Fruit fly (Drosophila melanogaster) whole organism, embryonic: ENCODE results near the gene Nasp.
A peak's percentile ranks its signal among the peaks of the same experiment; 100 is the strongest.

Experiments used
- CG10209 ChIP-seq: fragments of 200-800 bp; sonication (Bioruptor generic); optimal IDR thresholded peaks from 3 replicates; lab custom pipeline; 2017; ENCODE audit warnings: missing biosample characterization, mild to moderate bottlenecking, missing genetic modification characterization, missing genetic modification reagents
- CG10959 ChIP-seq: fragments of 200-800 bp; sonication (Bioruptor generic); IDR thresholded peaks from 2 replicates; pipeline ENCODE4 v1.3.6; 2022; ENCODE audit warnings: missing biosample characterization, missing genetic modification characterization
- CG11085 ChIP-seq: fragments of 200-800 bp; sonication (Bioruptor generic); IDR thresholded peaks from 2 replicates; pipeline ENCODE4 v1.3.6; 2022; ENCODE audit warnings: missing biosample characterization, missing genetic modification characterization
- CG11093 ChIP-seq: fragments of 200-800 bp; sonication (Bioruptor generic); IDR thresholded peaks from 3 replicates; pipeline ENCODE4 v1.3.6; 2022; ENCODE audit warnings: missing biosample characterization, missing genetic modification characterization
- CG11696 ChIP-seq: fragments of 200-800 bp; sonication (Bioruptor generic); IDR thresholded peaks from 2 replicates; pipeline ENCODE4 v1.3.6; 2022; ENCODE audit warnings: missing biosample characterization, missing genetic modification characterization
- CG13287 ChIP-seq: fragments of 200-800 bp; sonication (Bioruptor generic); IDR thresholded peaks from 2 replicates; pipeline ENCODE4 v1.3.6; 2022; ENCODE audit warnings: missing biosample characterization, missing genetic modification characterization; ENCODE audit not compliant: partially characterized antibody
- CG14014 ChIP-seq: fragments of 200-800 bp; sonication (Bioruptor generic); IDR thresholded peaks from 2 replicates; pipeline ENCODE4 v1.3.6; 2022; ENCODE audit warnings: missing biosample characterization, missing genetic modification characterization
- CG17802 ChIP-seq: fragments of 200-800 bp; sonication (Bioruptor generic); optimal IDR thresholded peaks from 2 replicates; lab custom pipeline; 2018; ENCODE audit warnings: missing biosample characterization, mild to moderate bottlenecking, missing genetic modification characterization, moderate library complexity
- CG2199 ChIP-seq: fragments of 200-800 bp; sonication (Bioruptor generic); IDR thresholded peaks from 3 replicates; pipeline ENCODE4 v1.3.6; 2022; ENCODE audit warnings: missing biosample characterization, missing genetic modification characterization
- CG2889 ChIP-seq: fragments of 200-800 bp; sonication (Bioruptor generic); IDR thresholded peaks from 3 replicates; pipeline ENCODE4 v1.3.6; 2022; ENCODE audit warnings: missing biosample characterization, missing genetic modification characterization
- CG32767 ChIP-seq: fragments of 200-800 bp; sonication (Bioruptor generic); IDR thresholded peaks from 2 replicates; pipeline ENCODE4 v1.3.6; 2022; ENCODE audit warnings: missing biosample characterization, missing genetic modification characterization
- CG3281 ChIP-seq: fragments of 200-800 bp; sonication (Bioruptor generic); optimal IDR thresholded peaks from 3 replicates; lab custom pipeline; 2017; ENCODE audit warnings: missing biosample characterization, mild to moderate bottlenecking, missing genetic modification characterization
- CG33213 ChIP-seq: fragments of 200-800 bp; sonication (Bioruptor generic); optimal IDR thresholded peaks from 3 replicates; lab custom pipeline; 2016; ENCODE audit warnings: missing biosample characterization, missing genetic modification characterization
- CG3847 ChIP-seq: fragments of 200-800 bp; sonication (Bioruptor generic); IDR thresholded peaks from 2 replicates; pipeline ENCODE4 v1.3.6; 2022; ENCODE audit warnings: missing biosample characterization, missing genetic modification characterization
- CG5953 ChIP-seq: fragments of 200-800 bp; sonication (Bioruptor generic); IDR thresholded peaks from 2 replicates; pipeline ENCODE4 v1.3.6; 2022; ENCODE audit warnings: missing biosample characterization, missing genetic modification characterization
- CG6654 ChIP-seq: fragments of 200-800 bp; sonication (Bioruptor generic); optimal IDR thresholded peaks from 2 replicates; lab custom pipeline; 2017; ENCODE audit warnings: missing biosample characterization, mild to moderate bottlenecking, missing genetic modification characterization
- CG6683 ChIP-seq: fragments of 200-800 bp; sonication (Bioruptor generic); optimal IDR thresholded peaks from 2 replicates; lab custom pipeline; 2017; ENCODE audit warnings: missing biosample characterization, mild to moderate bottlenecking, missing genetic modification characterization, missing genetic modification reagents
- CG6689 ChIP-seq: fragments of 200-800 bp; sonication (Bioruptor generic); IDR thresholded peaks from 2 replicates; pipeline ENCODE4 v1.3.6; 2022; ENCODE audit warnings: missing biosample characterization, missing genetic modification characterization
- CG6813 ChIP-seq: fragments of 200-800 bp; sonication (Bioruptor generic); optimal IDR thresholded peaks from 2 replicates; lab custom pipeline; 2017; ENCODE audit warnings: missing biosample characterization, missing genetic modification characterization, mild to moderate bottlenecking, moderate library complexity, missing genetic modification reagents
- CG7839 ChIP-seq: fragments of 200-800 bp; sonication (Bioruptor generic); optimal IDR thresholded peaks from 3 replicates; lab custom pipeline; 2018; ENCODE audit warnings: missing biosample characterization, mild to moderate bottlenecking, missing genetic modification characterization, moderate library complexity
- CG7987 ChIP-seq: fragments of 200-800 bp; sonication (Bioruptor generic); optimal IDR thresholded peaks from 2 replicates; lab custom pipeline; 2018; ENCODE audit warnings: missing biosample characterization, mild to moderate bottlenecking, missing genetic modification characterization, moderate library complexity
- CG9817 ChIP-seq: fragments of 200-800 bp; sonication (Bioruptor generic); optimal IDR thresholded peaks from 2 replicates; lab custom pipeline; 2018; ENCODE audit warnings: missing biosample characterization, mild to moderate bottlenecking, missing genetic modification characterization, moderate library complexity
- CG9932 ChIP-seq: fragments of 200-800 bp; sonication (Bioruptor generic); IDR thresholded peaks from 2 replicates; pipeline ENCODE4 v1.3.6; 2022; ENCODE audit warnings: missing biosample characterization, missing genetic modification characterization
- Camta ChIP-seq: fragments of 200-800 bp; sonication (Bioruptor generic); optimal IDR thresholded peaks from 2 replicates; lab custom pipeline; 2016; ENCODE audit warnings: missing biosample characterization, missing genetic modification characterization
- Dad ChIP-seq: fragments of 200-800 bp; sonication (Bioruptor generic); optimal IDR thresholded peaks from 3 replicates; lab custom pipeline; 2016; ENCODE audit warnings: missing biosample characterization, missing genetic modification characterization
- Dip3 ChIP-seq: fragments of 200-800 bp; sonication (Bioruptor generic); optimal IDR thresholded peaks from 3 replicates; lab custom pipeline; 2016; ENCODE audit warnings: missing biosample characterization, missing genetic modification characterization
- E2f1 ChIP-seq: fragments of 200-800 bp; sonication (Bioruptor generic); IDR thresholded peaks from 2 replicates; pipeline ENCODE4 v1.3.6; 2022; ENCODE audit warnings: missing biosample characterization, missing genetic modification characterization
- Lhr ChIP-seq: fragments of 200-800 bp; sonication (Bioruptor generic); optimal IDR thresholded peaks from 3 replicates; lab custom pipeline; 2017; ENCODE audit warnings: mild to moderate bottlenecking, missing biosample characterization, missing genetic modification reagents, missing genetic modification characterization
- MESR4 ChIP-seq: fragments of 200-800 bp; sonication (Bioruptor generic); optimal IDR thresholded peaks from 2 replicates; lab custom pipeline; 2018; ENCODE audit warnings: missing biosample characterization, mild to moderate bottlenecking, missing genetic modification characterization, moderate library complexity
- Nf-YC ChIP-seq: fragments of 200-800 bp; optimal IDR thresholded peaks from 3 replicates; lab custom pipeline; 2019; ENCODE audit warnings: missing biosample characterization, mild to moderate bottlenecking, missing genetic modification characterization, moderate library complexity
- Ptx1 ChIP-seq: fragments of 200-800 bp; sonication (Bioruptor generic); IDR thresholded peaks from 2 replicates; pipeline ENCODE4 v1.3.6; 2022; ENCODE audit warnings: missing biosample characterization, missing genetic modification characterization
- al ChIP-seq: fragments of 200-800 bp; sonication (Bioruptor generic); IDR thresholded peaks from 2 replicates; pipeline ENCODE4 v1.3.6; 2022; ENCODE audit warnings: missing biosample characterization, missing genetic modification characterization
- ara ChIP-seq: fragments of 200-800 bp; sonication (Bioruptor generic); IDR thresholded peaks from 2 replicates; pipeline ENCODE4 v1.3.6; 2022; ENCODE audit warnings: missing biosample characterization, missing genetic modification characterization
- bcd ChIP-seq: fragments of 200-800 bp; sonication (Bioruptor generic); optimal IDR thresholded peaks from 2 replicates; lab custom pipeline; 2017; ENCODE audit warnings: missing biosample characterization, mild to moderate bottlenecking, missing genetic modification characterization
- chif ChIP-seq, 2 experiments: fragments of 200-800 bp; sonication (Bioruptor generic); optimal IDR thresholded peaks; 3 replicates each; lab custom pipeline; 2016; ENCODE audit warnings: missing biosample characterization in 2 of 2, missing genetic modification characterization in 2 of 2
- chinmo ChIP-seq: fragments of 200-800 bp; sonication (Bioruptor generic); IDR thresholded peaks from 4 replicates; pipeline ENCODE4 v1.3.6; 2022; ENCODE audit warnings: missing biosample characterization, missing genetic modification characterization; ENCODE audit not compliant: partially characterized antibody
- corto ChIP-seq: fragments of 200-800 bp; sonication (Bioruptor generic); optimal IDR thresholded peaks from 2 replicates; lab custom pipeline; 2016; ENCODE audit warnings: missing biosample characterization, mild to moderate bottlenecking, missing genetic modification characterization, moderate library complexity
- dm ChIP-seq: fragments of 200-800 bp; sonication (Bioruptor generic); optimal IDR thresholded peaks from 3 replicates; lab custom pipeline; 2016; ENCODE audit warnings: missing biosample characterization, missing genetic modification characterization
- ems ChIP-seq: fragments of 200-800 bp; sonication (Bioruptor generic); optimal IDR thresholded peaks from 3 replicates; lab custom pipeline; 2016; ENCODE audit warnings: missing biosample characterization, missing genetic modification characterization
- eyg ChIP-seq: fragments of 200-800 bp; sonication (Bioruptor generic); optimal IDR thresholded peaks from 3 replicates; lab custom pipeline; 2016; ENCODE audit warnings: missing biosample characterization, missing genetic modification characterization
- fd96Cb ChIP-seq: fragments of 200-800 bp; sonication (Bioruptor generic); optimal IDR thresholded peaks from 2 replicates; lab custom pipeline; 2018; ENCODE audit warnings: missing biosample characterization, mild to moderate bottlenecking, missing genetic modification characterization, moderate library complexity
- fu2 ChIP-seq: fragments of 200-800 bp; sonication (Bioruptor generic); optimal IDR thresholded peaks from 2 replicates; lab custom pipeline; 2016; ENCODE audit warnings: missing biosample characterization, missing genetic modification characterization
- gsb ChIP-seq: fragments of 200-800 bp; sonication (Bioruptor generic); IDR thresholded peaks from 2 replicates; pipeline ENCODE4 v1.3.6; 2022; ENCODE audit warnings: missing biosample characterization, missing genetic modification characterization
- lbe ChIP-seq: fragments of 200-800 bp; sonication (Bioruptor generic); optimal IDR thresholded peaks from 2 replicates; lab custom pipeline; 2016; ENCODE audit warnings: missing biosample characterization, mild to moderate bottlenecking, missing genetic modification characterization
- mam ChIP-seq: fragments of 200-800 bp; sonication (Bioruptor generic); optimal IDR thresholded peaks from 3 replicates; lab custom pipeline; 2016; ENCODE audit warnings: missing biosample characterization, missing genetic modification characterization
- pum ChIP-seq: fragments of 200-800 bp; sonication (Bioruptor generic); optimal IDR thresholded peaks from 2 replicates; lab custom pipeline; 2016; ENCODE audit warnings: missing biosample characterization, missing genetic modification characterization
- pzg ChIP-seq: fragments of 200-800 bp; sonication (Bioruptor generic); optimal IDR thresholded peaks from 3 replicates; lab custom pipeline; 2018; ENCODE audit warnings: missing biosample characterization, mild to moderate bottlenecking, missing genetic modification characterization, moderate library complexity
- z ChIP-seq: fragments of 200-800 bp; sonication (Bioruptor generic); IDR thresholded peaks from 3 replicates; pipeline ENCODE4 v1.3.6; 2022; ENCODE audit warnings: missing biosample characterization, missing genetic modification characterization
- zen2 ChIP-seq: fragments of 200-800 bp; sonication (Bioruptor generic); IDR thresholded peaks from 3 replicates; pipeline ENCODE4 v1.3.6; 2022; ENCODE audit warnings: missing biosample characterization, missing genetic modification characterization; ENCODE audit not compliant: partially characterized antibody
- zfh1 ChIP-seq: fragments of 200-800 bp; sonication (Bioruptor generic); IDR thresholded peaks from 3 replicates; pipeline ENCODE4 v1.3.6; 2022; ENCODE audit warnings: missing biosample characterization, missing genetic modification characterization

Gene Nasp

DNA sequence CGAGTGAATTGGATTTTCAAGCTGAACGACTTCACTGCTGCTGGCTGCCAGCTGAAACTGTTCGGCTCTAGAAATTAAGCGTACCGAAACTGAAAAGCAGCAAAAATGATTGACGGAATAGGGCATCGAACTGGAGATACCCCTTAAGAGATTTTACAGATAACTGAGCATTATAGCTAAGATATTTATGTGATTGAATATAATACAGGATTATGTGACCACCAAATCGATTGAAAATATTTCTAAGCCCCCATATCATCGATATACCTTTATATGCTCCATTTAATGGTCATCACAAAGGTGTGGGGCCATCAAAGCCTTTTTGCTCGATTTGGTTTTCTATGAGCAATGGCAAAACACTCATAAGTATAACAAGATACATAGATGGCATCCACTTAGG lies 37.2 kb downstream of the Nasp start (continued):
- TF ChIP-seq bcd (GFP tag; lab: Kevin White, UChicago) = peak; percentile 38
- TF ChIP-seq E2f1 = peak; percentile 55; the same call in 1 of the 2 replicates
- peak; percentile 27 for TF ChIP-seq Camta (GFP tag; lab: Kevin White, UChicago)
- peak; percentile 1 for TF ChIP-seq ems (GFP tag; lab: Kevin White, UChicago)
- TF ChIP-seq CG14014 (GFP tag; lab: Robert Waterston, UW) = peak; percentile 66; the same call in 1 of the 2 replicates
- TF ChIP-seq CG6689 (GFP tag; lab: Robert Waterston, UW) = peak; percentile 35; the same call in 1 of the 2 replicates
- TF ChIP-seq CG6813 (GFP tag; lab: Kevin White, UChicago) = peak; percentile 17
- peak; percentile 35; the same call in 1 of the 2 replicates for TF ChIP-seq al
- TF ChIP-seq CG2889 (GFP tag; lab: Robert Waterston, UW) = no peak
- no peak for TF ChIP-seq fd96Cb (tag; lab: Kevin White, UChicago)
- TF ChIP-seq pum (GFP tag; lab: Kevin White, UChicago) = no peak
- TF ChIP-seq CG9932 (GFP tag; lab: Robert Waterston, UW) = peak; percentile 69
- no peak for TF ChIP-seq lbe (GFP tag; lab: Kevin White, UChicago)
- TF ChIP-seq CG10959 (GFP tag; lab: Robert Waterston, UW) = no peak
- no peak for TF ChIP-seq gsb
- TF ChIP-seq mam (GFP tag; lab: Kevin White, UChicago) = peak; percentile 52
- TF ChIP-seq CG7987 = no peak
- TF ChIP-seq CG10209 (GFP tag; lab: Kevin White, UChicago) = peak; percentile 32
- peak; percentile 33 for TF ChIP-seq dm (GFP tag; lab: Kevin White, UChicago)
- no peak for TF ChIP-seq CG7839 (tag; lab: Kevin White, UChicago)
- peak; percentile 39; the same call in 1 of the 2 replicates for TF ChIP-seq CG3847 (GFP tag; lab: Robert Waterston, UW)
- peak in 1 of 2 experiments; percentile 54 for TF ChIP-seq chif (GFP tag; optimal IDR thresholded peaks at IDR 0.05; lab: Kevin White, UChicago)
- TF ChIP-seq CG17802 = no peak
- no peak for TF ChIP-seq MESR4
- TF ChIP-seq fu2 (GFP tag; lab: Kevin White, UChicago) = peak; percentile 10
- no peak for TF ChIP-seq eyg
- TF ChIP-seq pzg = no peak
- no peak for TF ChIP-seq Lhr (GFP tag; lab: Kevin White, UChicago)
- TF ChIP-seq CG32767 (GFP tag; lab: Robert Waterston, UW) = peak; percentile 47; the same call in 1 of the 2 replicates
- TF ChIP-seq CG9817 (tag; lab: Kevin White, UChicago) = peak; percentile 56
- peak; percentile 43 for TF ChIP-seq Dip3
- peak; percentile 68 for TF ChIP-seq Ptx1 (GFP tag; lab: Robert Waterston, UW)
- peak; percentile 63; the same call in 2 of the 3 replicates for TF ChIP-seq zfh1
- TF ChIP-seq, all 482 proteins: peak for 130

DNA sequence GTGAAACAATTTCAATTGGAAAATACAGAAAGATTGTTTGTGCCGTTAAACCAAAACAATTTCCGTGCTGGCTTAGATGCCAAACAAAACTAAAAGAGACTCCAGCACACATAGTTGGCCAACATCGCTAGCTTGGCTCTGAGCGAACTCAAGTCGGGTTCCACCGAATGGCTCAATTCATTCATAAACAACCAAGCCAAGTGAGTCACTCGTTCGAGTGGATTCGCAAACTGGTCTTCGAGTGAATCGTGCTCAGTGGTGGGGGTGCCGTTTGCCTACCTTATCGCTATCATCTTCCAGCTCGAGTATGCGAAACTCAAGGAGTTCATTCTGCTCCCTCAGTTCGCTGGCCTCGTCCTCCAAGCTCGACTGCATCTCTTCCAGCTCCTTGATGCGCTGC lies 37.9 kb downstream of the Nasp start:
- TF ChIP-seq corto (no peak), CG6683 (GFP tag; lab: Kevin White, UChicago) (no peak), CG6654 (GFP tag; lab: Kevin White, UChicago) (no peak), Dad (GFP tag; lab: Kevin White, UChicago) (no peak), CG13287 (GFP tag; lab: Robert Waterston, UW) (no peak), CG11093 (GFP tag; lab: Robert Waterston, UW) (no peak), CG2199 (GFP tag; lab: Robert Waterston, UW) (no peak), CG3281 (no peak), CG11085 (GFP tag; lab: Robert Waterston, UW) (no peak), CG33213 (GFP tag; lab: Kevin White, UChicago) (no peak), CG11696 (GFP tag; lab: Robert Waterston, UW) (no peak), Nf-YC (tag; lab: Kevin White, UChicago) (no peak), z (peak; percentile 95), chinmo (0 out of 4 replicates have a peak, but pooled peaks have one; percentile 33), ara (GFP tag; lab: Robert Waterston, UW) (no peak), CG5953 (GFP tag; lab: Robert Waterston, UW) (no peak), zen2 (GFP tag; lab: Robert Waterston, UW) (0 out of 3 replicates have a peak, but pooled peaks have one; percentile 19)
